Worm (Caenorhabditis elegans) whole organism, mixed stage, embryonic: Measurements from ENCODE around the gene cytb-5.1.

ENCODE experiments used
- M03D4.4 ChIP-seq: sonication (generic microtip); optimal IDR thresholded peaks from 2 replicates; lab custom pipeline; 2017; ENCODE audit warnings: mild to moderate bottlenecking, missing genetic modification characterization, missing compliant biosample characterization
- bed-3 ChIP-seq: fragments of 200-800 bp; sonication (Bioruptor generic); optimal IDR thresholded peaks from 3 replicates; lab custom pipeline; 2018; ENCODE audit warnings: mild to moderate bottlenecking, missing genetic modification characterization, moderate library complexity, missing compliant biosample characterization
- blmp-1 ChIP-seq: fragments of 150-350 bp; optimal IDR thresholded peaks from 2 replicates; lab custom pipeline; 2014; ENCODE audit warnings: missing biosample characterization, missing genetic modification characterization
- ceh-39 ChIP-seq: fragments of 150-350 bp; optimal IDR thresholded peaks from 2 replicates; lab custom pipeline; 2014; ENCODE audit warnings: missing biosample characterization, missing genetic modification characterization
- ces-1 ChIP-seq: fragments of 150-350 bp; optimal IDR thresholded peaks from 2 replicates; lab custom pipeline; 2014; ENCODE audit warnings: missing biosample characterization, missing genetic modification reagents, missing genetic modification characterization
- cnd-1 ChIP-seq: fragments of 200-800 bp; sonication (Bioruptor generic); optimal IDR thresholded peaks from 2 replicates; lab custom pipeline; 2018; ENCODE audit warnings: mild to moderate bottlenecking, missing genetic modification characterization, missing compliant biosample characterization
- elt-1 ChIP-seq: sonication (generic microtip); optimal IDR thresholded peaks from 2 replicates; lab custom pipeline; 2017; ENCODE audit warnings: missing genetic modification characterization, mild to moderate bottlenecking, missing compliant biosample characterization, antibody characterized with exemption, moderate library complexity, borderline replicate concordance; ENCODE audit not compliant: insufficient read depth
- elt-3 ChIP-seq: fragments of 150-350 bp; optimal IDR thresholded peaks from 2 replicates; lab custom pipeline; 2014; ENCODE audit warnings: missing biosample characterization, missing genetic modification characterization
- flh-1 ChIP-seq: fragments of 200-800 bp; sonication (Bioruptor generic); optimal IDR thresholded peaks from 2 replicates; lab custom pipeline; 2018; ENCODE audit warnings: mild to moderate bottlenecking, missing genetic modification characterization, moderate library complexity, missing compliant biosample characterization
- ham-2 ChIP-seq: fragments of 200-800 bp; sonication (Bioruptor generic); optimal IDR thresholded peaks from 2 replicates; lab custom pipeline; 2018; ENCODE audit warnings: mild to moderate bottlenecking, missing genetic modification characterization, missing compliant biosample characterization
- hlh-1 ChIP-seq: fragments of 150-350 bp; optimal IDR thresholded peaks from 2 replicates; lab custom pipeline; 2014; ENCODE audit warnings: missing biosample characterization, missing genetic modification reagents, missing genetic modification characterization
- lin-13 ChIP-seq: fragments of 150-350 bp; optimal IDR thresholded peaks from 2 replicates; lab custom pipeline; 2014; ENCODE audit warnings: missing biosample characterization, missing genetic modification characterization
- lin-32 ChIP-seq: fragments of 200-800 bp; sonication (Bioruptor generic); optimal IDR thresholded peaks from 2 replicates; lab custom pipeline; 2018; ENCODE audit warnings: mild to moderate bottlenecking, missing genetic modification characterization, missing compliant biosample characterization
- lsy-2 ChIP-seq: fragments of 150-350 bp; optimal IDR thresholded peaks from 2 replicates; lab custom pipeline; 2014; ENCODE audit warnings: missing biosample characterization, missing genetic modification characterization
- mab-5 ChIP-seq: fragments of 150-350 bp; optimal IDR thresholded peaks from 2 replicates; lab custom pipeline; 2014; ENCODE audit warnings: missing biosample characterization, missing genetic modification characterization
- mep-1 ChIP-seq: fragments of 150-350 bp; optimal IDR thresholded peaks from 2 replicates; lab custom pipeline; 2017; ENCODE audit warnings: missing biosample characterization, missing genetic modification reagents, missing genetic modification characterization, inconsistent platforms
- mls-2 ChIP-seq: sonication (generic microtip); optimal IDR thresholded peaks from 2 replicates; lab custom pipeline; 2016; ENCODE audit warnings: mild to moderate bottlenecking, missing genetic modification characterization, moderate library complexity, missing compliant biosample characterization
- nhr-2 ChIP-seq: fragments of 150-350 bp; optimal IDR thresholded peaks from 2 replicates; lab custom pipeline; 2014; ENCODE audit warnings: missing biosample characterization, missing genetic modification characterization
- nhr-28 ChIP-seq: fragments of 150-350 bp; optimal IDR thresholded peaks from 2 replicates; lab custom pipeline; 2014; ENCODE audit warnings: missing biosample characterization, missing genetic modification characterization
- nhr-76 ChIP-seq: sonication (generic microtip); optimal IDR thresholded peaks from 2 replicates; lab custom pipeline; 2017; ENCODE audit warnings: missing biosample characterization, missing genetic modification characterization
- pha-4 ChIP-seq: fragments of 150-350 bp; optimal IDR thresholded peaks from 2 replicates; lab custom pipeline; 2018; ENCODE audit warnings: missing biosample characterization, missing genetic modification reagents, missing genetic modification characterization
- sem-2 ChIP-seq: fragments of 200-800 bp; sonication (Bioruptor generic); optimal IDR thresholded peaks from 2 replicates; lab custom pipeline; 2018; ENCODE audit warnings: mild to moderate bottlenecking, missing genetic modification characterization, missing compliant biosample characterization
- snpc-4 ChIP-seq: fragments of 150-350 bp; optimal IDR thresholded peaks from 2 replicates; lab custom pipeline; 2014; ENCODE audit warnings: missing biosample characterization, missing genetic modification characterization
- sptf-1 ChIP-seq: sonication (generic microtip); optimal IDR thresholded peaks from 2 replicates; lab custom pipeline; 2017; ENCODE audit warnings: mild to moderate bottlenecking, missing genetic modification characterization, moderate library complexity, missing compliant biosample characterization
- unc-120 ChIP-seq: sonication (generic microtip); optimal IDR thresholded peaks from 2 replicates; lab custom pipeline; 2017; ENCODE audit warnings: missing genetic modification characterization, missing compliant biosample characterization; ENCODE audit not compliant: poor library complexity, severe bottlenecking
- unc-39 ChIP-seq: fragments of 150-350 bp; optimal IDR thresholded peaks from 2 replicates; lab custom pipeline; 2014; ENCODE audit warnings: missing biosample characterization, missing genetic modification characterization
- unc-62 ChIP-seq: fragments of 150-350 bp; optimal IDR thresholded peaks from 2 replicates; lab custom pipeline; 2014; ENCODE audit warnings: missing biosample characterization, missing genetic modification reagents, missing genetic modification characterization
- zip-8 ChIP-seq: fragments of 150-350 bp; optimal IDR thresholded peaks from 2 replicates; lab custom pipeline; 2014; ENCODE audit warnings: missing biosample characterization, missing genetic modification characterization
- ztf-11 ChIP-seq: fragments of 150-350 bp; optimal IDR thresholded peaks from 2 replicates; lab custom pipeline; 2014; ENCODE audit warnings: missing biosample characterization, missing genetic modification characterization

cytb-5.1 gene

DNA sequence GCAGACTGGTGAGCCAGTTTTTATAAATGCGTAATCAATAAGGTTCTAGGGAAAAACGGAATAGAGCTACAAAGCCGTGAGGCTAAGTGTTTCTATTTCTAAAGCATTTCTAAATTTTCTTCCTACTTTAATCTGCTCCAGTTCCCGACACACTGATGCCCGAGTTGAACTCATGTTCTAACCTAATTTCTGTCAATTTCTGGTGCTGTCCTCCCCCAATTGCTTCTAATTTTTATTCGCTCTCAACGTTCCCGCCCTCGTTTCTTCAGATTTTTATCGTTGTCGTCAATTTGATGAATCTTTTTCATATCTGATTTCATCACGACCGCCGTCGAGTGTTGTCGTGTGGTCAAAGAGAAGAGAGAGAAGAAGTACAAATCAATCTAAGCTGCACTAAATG, 28.1 kb downstream of the cytb-5.1 start:
- TF ChIP-seq mls-2 (no peak), ces-1 (peak; percentile 82)
- TF ChIP-seq, all 35 proteins: peak for 1

DNA sequence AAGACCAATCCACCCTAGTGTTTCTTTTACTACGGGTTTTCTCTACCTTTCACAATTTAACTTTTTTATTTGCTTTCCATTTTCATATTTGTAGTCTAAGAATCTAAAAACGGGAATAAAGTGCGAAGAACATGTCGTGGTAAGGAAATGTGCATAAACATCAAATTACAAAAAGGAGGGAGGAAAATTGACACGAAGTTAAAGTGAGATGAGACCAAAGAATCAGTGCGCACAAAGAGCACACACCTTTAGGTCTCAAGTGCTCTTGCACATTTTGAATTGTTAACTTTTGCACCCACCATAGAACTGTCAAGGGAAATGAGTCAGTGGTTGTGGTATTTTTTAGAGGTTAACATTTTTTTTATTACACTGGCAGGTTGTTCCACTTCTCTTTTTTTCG, 28.8 kb downstream of the cytb-5.1 start:
- no peak for TF ChIP-seq ztf-11

DNA sequence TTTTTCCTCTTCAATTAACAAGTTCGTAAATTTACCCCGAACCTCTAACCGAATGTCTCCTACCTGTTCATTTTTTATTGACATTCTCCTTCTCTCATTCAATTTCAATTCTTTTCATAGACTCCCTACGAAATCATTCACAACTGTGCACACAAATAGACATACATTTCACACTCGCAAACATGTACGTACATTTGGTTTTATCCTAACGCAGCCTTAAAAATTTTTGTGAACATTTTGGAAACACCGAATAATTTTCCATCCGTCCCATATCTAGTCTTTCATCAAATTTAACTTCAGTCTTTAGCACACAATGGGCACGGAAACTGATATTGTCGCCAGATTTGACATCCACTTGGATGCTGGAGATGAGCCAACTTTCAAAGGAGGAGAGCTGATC, 31.8 kb downstream of the cytb-5.1 start, which contains the start of gene arrd-25:
Gene arrd-25, plus strand, starts transcription at position 301 of the 400 bp plus-strand sequence.
- TF ChIP-seq sptf-1 (tag; lab: Kevin White, UChicago) (no peak), ham-2 (no peak), zip-8 (tag; lab: Kevin White, UChicago) (no peak), bed-3 (GFP tag; lab: Kevin White, UChicago) (no peak), nhr-2 (no peak), unc-120 (no peak), hlh-1 (tag; lab: Kevin White, UChicago) (no peak), lsy-2 (tag; lab: Kevin White, UChicago) (no peak), mep-1 (tag; lab: Kevin White, UChicago) (no peak), mab-5 (tag; lab: Kevin White, UChicago) (no peak), flh-1 (GFP tag; lab: Kevin White, UChicago) (no peak), mls-2 (no peak), unc-39 (tag; lab: Kevin White, UChicago) (no peak), pha-4 (tag; lab: Kevin White, UChicago) (no peak), snpc-4 (tag; lab: Kevin White, UChicago) (no peak), lin-32 (GFP tag; lab: Kevin White, UChicago) (no peak)

ce11 chrX:14039293-14039692, 37.6 kb downstream of the cytb-5.1 start:
- TF ChIP-seq unc-62 (GFP tag; lab: Kevin White, UChicago), result peak; percentile 78
- no peak for TF ChIP-seq elt-1 (tag; lab: Kevin White, UChicago)
- TF ChIP-seq hlh-1 (tag; lab: Kevin White, UChicago), result peak; percentile 67
- TF ChIP-seq, all 35 proteins: peak for 2

- peak; percentile 46 for TF ChIP-seq unc-62 (GFP tag; lab: Kevin White, UChicago)
- TF ChIP-seq mab-5 (tag; lab: Kevin White, UChicago), result no peak
- TF ChIP-seq unc-120, result peak; percentile 46
Observed at ce11 chrX:14044362-14044761, 42.6 kb downstream of the cytb-5.1 start.

- TF ChIP-seq mep-1 (tag; lab: Kevin White, UChicago) (no peak), nhr-2 (no peak), lsy-2 (tag; lab: Kevin White, UChicago) (no peak), bed-3 (GFP tag; lab: Kevin White, UChicago) (no peak), lin-13 (tag; lab: Kevin White, UChicago) (no peak), zip-8 (tag; lab: Kevin White, UChicago) (peak; percentile 41), unc-62 (GFP tag; lab: Kevin White, UChicago) (no peak), elt-3 (tag; lab: Kevin White, UChicago) (no peak), nhr-76 (tag; lab: Kevin White, UChicago) (no peak), ces-1 (peak; percentile 96)
Observed at ce11 chrX:14047609-14048008, 45.9 kb downstream of the cytb-5.1 start.

- no peak for TF ChIP-seq blmp-1
- TF ChIP-seq lsy-2 (tag; lab: Kevin White, UChicago), result no peak
- no peak for TF ChIP-seq snpc-4 (tag; lab: Kevin White, UChicago)
- TF ChIP-seq unc-62 (GFP tag; lab: Kevin White, UChicago), result no peak
- TF ChIP-seq cnd-1 (tag; lab: Kevin White, UChicago), result no peak
- TF ChIP-seq hlh-1 (tag; lab: Kevin White, UChicago), result no peak
- no peak for TF ChIP-seq ceh-39 (tag; lab: Kevin White, UChicago)
- no peak for TF ChIP-seq M03D4.4 (tag; lab: Kevin White, UChicago)
- no peak for TF ChIP-seq lin-13 (tag; lab: Kevin White, UChicago)
- no peak for TF ChIP-seq mab-5 (tag; lab: Kevin White, UChicago)
- TF ChIP-seq sptf-1 (tag; lab: Kevin White, UChicago), result no peak
- no peak for TF ChIP-seq sem-2
- TF ChIP-seq nhr-28, result no peak
- no peak for TF ChIP-seq zip-8 (tag; lab: Kevin White, UChicago)
- TF ChIP-seq ham-2, result no peak
- no peak for TF ChIP-seq nhr-2
Observed at ce11 chrX:14049235-14049634, 47.5 kb downstream of the cytb-5.1 start, which contains the start of gene dyc-1. Gene dyc-1 (plus strand): TSS chrX:14049535.
